Fruit fly (Drosophila melanogaster): ENCODE results near the gene Edem2.

DNA sequence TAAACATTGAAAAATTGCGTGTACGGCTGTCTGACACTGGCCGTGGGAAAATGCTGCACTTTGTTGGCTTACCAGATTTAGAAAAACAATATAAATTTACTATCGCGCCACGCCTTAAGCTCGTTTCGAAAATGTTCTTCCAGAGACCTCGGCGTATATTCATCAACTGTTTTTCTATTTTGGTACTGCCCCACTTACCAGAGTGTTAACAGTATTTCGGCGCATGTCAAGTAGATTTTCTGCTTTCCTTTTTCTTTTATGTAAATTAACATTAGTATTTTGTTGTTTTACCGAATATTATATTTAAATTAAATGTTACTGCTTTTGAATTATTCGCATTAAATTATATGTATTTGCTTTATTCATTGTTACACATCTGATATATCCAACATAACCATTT lies 23.0 kb downstream of the Edem2 start, which contains the start of gene kek4:
- TF ChIP-seq insv (optimal IDR thresholded peaks at IDR 0.05) = no peak
- no peak for TF ChIP-seq psq (optimal IDR thresholded peaks at IDR 0.05)
- no peak for TF ChIP-seq Sin3A (optimal IDR thresholded peaks at IDR 0.05)
- no peak for TF ChIP-seq ttk (optimal IDR thresholded peaks at IDR 0.05)
- no peak for TF ChIP-seq h (optimal IDR thresholded peaks at IDR 0.05)
- no peak for TF ChIP-seq Myc (optimal IDR thresholded peaks at IDR 0.05)
